Worm (Caenorhabditis elegans): ENCODE results near the gene F16G10.10.

The F16G10.10 gene

DNA sequence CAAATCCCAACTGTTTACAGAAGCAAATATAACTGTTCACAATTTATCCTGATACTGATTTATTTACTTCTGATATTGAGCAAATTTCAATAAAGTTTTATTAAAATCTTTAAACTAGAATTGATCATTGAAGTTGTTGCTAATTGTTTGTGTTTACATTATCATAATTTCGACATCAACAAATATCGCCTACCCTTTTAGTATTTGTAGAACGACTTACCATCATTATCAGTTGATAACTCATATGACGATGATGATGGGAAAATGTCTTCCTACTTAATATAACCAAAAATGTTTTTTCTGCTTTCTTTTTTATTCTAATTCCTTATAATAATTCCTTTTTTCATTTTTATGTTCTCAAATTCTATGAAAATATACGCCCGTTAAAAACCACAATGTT is 29.9 kb upstream of the F16G10.10 start:
- TF ChIP-seq klf-2 (GFP tag; conservative IDR thresholded peaks at IDR 0.05), result no peak
- no peak for TF ChIP-seq ztf-23 (GFP tag; IDR thresholded peaks at IDR 0.05)
- no peak for TF ChIP-seq med-1 (GFP tag; optimal IDR thresholded peaks at IDR 0.05; ENCODE audit: insufficient read depth)
- no peak for TF ChIP-seq cog-1 (tag; optimal IDR thresholded peaks at IDR 0.05)
- TF ChIP-seq flt-1 (GFP tag; IDR thresholded peaks at IDR 0.05), result no peak
- TF ChIP-seq ztf-29 (GFP tag; IDR thresholded peaks at IDR 0.05), result no peak
- TF ChIP-seq T22C8.4 (GFP tag; IDR thresholded peaks at IDR 0.05), result no peak
- TF ChIP-seq tab-1 (GFP tag; IDR thresholded peaks at IDR 0.05), result no peak
- TF ChIP-seq ref-1 (GFP tag; conservative IDR thresholded peaks at IDR 0.05), result no peak

DNA sequence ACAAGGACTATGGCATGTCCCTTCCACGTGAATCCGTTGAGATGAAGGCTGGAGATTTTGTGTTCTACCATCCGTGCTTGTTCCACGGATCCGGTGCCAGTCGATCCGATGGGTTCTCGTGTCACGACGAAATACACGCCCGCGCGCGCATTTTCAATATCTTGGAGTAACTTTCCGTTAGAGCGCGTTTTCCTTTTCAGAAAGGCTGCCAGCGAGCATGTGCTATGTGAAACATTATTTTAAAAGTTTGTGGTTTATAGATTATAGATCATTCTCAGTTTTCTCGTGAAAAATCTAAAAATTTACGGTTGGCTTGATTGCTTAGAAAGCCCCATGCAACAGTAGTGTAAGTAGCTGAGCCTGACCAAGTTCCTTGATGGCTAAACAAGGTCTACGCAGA is 28.1 kb upstream of the F16G10.10 start, which contains the start of gene fbxc-20:
TSS of gene fbxc-20 (plus strand) at position 301 of the 400 bp plus-strand sequence.
- TF ChIP-seq cog-1 (tag; optimal IDR thresholded peaks at IDR 0.05) (no peak), flt-1 (GFP tag; IDR thresholded peaks at IDR 0.05) (no peak), ztf-23 (GFP tag; IDR thresholded peaks at IDR 0.05) (no peak), tab-1 (GFP tag; IDR thresholded peaks at IDR 0.05) (no peak), ztf-29 (GFP tag; IDR thresholded peaks at IDR 0.05) (no peak), klf-2 (GFP tag; conservative IDR thresholded peaks at IDR 0.05) (no peak), ref-1 (GFP tag; conservative IDR thresholded peaks at IDR 0.05) (no peak), med-1 (GFP tag; optimal IDR thresholded peaks at IDR 0.05; ENCODE audit: insufficient read depth) (no peak), T22C8.4 (GFP tag; IDR thresholded peaks at IDR 0.05) (no peak)

DNA sequence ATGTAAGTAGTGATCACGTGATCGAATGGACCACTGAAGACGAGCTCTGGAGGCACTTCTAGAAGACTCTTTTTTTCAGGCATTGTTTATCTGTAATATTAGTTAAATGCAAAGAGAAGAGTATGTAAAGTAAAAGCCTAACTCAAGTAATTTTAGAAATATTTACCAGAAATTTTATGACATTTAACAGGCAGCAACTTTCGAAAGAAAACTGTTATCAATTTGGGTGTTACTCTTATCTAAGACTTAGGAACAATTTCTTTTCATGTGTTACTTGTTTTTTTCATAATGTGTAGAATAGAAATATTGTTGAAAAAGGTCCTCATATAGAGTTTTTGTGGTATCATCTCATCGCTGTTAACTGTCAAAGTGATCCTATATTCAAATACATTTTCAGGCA is 27.1 kb upstream of the F16G10.10 start, which contains the start of the genes F42G2.5 and F42G2.7:
TSS of gene F42G2.5 (minus strand) at position 101 of the 400 bp plus-strand sequence.
TSS of gene F42G2.7 (plus strand) at position 270 of the 400 bp plus-strand sequence.
- TF ChIP-seq med-1 (GFP tag; optimal IDR thresholded peaks at IDR 0.05; ENCODE audit: insufficient read depth) (no peak), tab-1 (GFP tag; IDR thresholded peaks at IDR 0.05) (no peak), klf-2 (GFP tag; conservative IDR thresholded peaks at IDR 0.05) (no peak), ztf-23 (GFP tag; IDR thresholded peaks at IDR 0.05) (no peak), ztf-29 (GFP tag; IDR thresholded peaks at IDR 0.05) (no peak), ref-1 (GFP tag; conservative IDR thresholded peaks at IDR 0.05) (no peak), T22C8.4 (GFP tag; IDR thresholded peaks at IDR 0.05) (no peak), flt-1 (GFP tag; IDR thresholded peaks at IDR 0.05) (no peak), cog-1 (tag; optimal IDR thresholded peaks at IDR 0.05) (no peak)

DNA sequence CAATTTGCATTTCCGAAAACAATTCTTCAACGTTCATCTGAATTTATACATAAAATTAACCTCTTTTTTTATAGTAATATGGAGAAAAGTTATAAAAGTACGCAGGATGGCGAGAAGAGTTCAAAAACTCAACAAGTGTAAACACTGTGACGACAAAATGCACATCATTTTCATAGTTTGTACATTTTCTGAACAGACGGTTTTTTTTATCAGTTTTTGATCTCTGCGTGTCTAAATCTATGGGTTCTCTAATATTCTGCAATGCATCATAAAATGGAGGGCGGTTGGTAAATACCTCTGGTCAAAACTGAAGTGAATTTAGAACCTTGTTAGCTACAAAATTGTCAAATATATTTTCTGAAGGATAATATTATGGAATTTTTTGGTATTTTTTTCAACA is 24.7 kb upstream of the F16G10.10 start, which contains the start of gene fbxa-4:
TSS of gene fbxa-4 (minus strand) at position 93 of the 400 bp plus-strand sequence.
- no peak for TF ChIP-seq flt-1 (GFP tag; IDR thresholded peaks at IDR 0.05)
- TF ChIP-seq ztf-29 (GFP tag; IDR thresholded peaks at IDR 0.05), result no peak
- TF ChIP-seq ztf-23 (GFP tag; IDR thresholded peaks at IDR 0.05), result no peak
- no peak for TF ChIP-seq T22C8.4 (GFP tag; IDR thresholded peaks at IDR 0.05)
- TF ChIP-seq tab-1 (GFP tag; IDR thresholded peaks at IDR 0.05), result no peak
- no peak for TF ChIP-seq med-1 (GFP tag; optimal IDR thresholded peaks at IDR 0.05; ENCODE audit: insufficient read depth)
- no peak for TF ChIP-seq ref-1 (GFP tag; conservative IDR thresholded peaks at IDR 0.05)
- TF ChIP-seq cog-1 (tag; optimal IDR thresholded peaks at IDR 0.05), result no peak
- no peak for TF ChIP-seq klf-2 (GFP tag; conservative IDR thresholded peaks at IDR 0.05)

DNA sequence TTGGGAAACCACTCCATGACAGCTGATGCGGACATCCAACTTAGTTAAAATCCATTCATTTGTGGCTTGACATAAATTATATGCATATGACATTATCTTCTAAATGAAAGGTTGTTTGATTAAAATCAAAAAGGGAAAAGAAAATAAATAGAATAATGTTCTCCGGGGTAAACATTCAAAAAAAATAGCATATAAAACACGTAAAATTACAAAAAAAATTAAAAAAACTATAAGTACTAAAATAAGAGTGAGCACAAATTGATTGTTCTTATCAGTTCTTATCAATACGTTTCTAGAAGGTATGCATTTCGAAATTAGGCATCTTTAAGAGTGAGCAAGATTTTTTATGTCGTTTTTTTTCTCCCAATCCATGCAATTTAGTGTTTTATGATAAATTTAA is 21.9 kb upstream of the F16G10.10 start, which contains the start of gene fbxa-182:
TSS of gene fbxa-182 (minus strand) at position 101 of the 400 bp plus-strand sequence.
- TF ChIP-seq T22C8.4 (GFP tag; IDR thresholded peaks at IDR 0.05) (no peak), ztf-29 (GFP tag; IDR thresholded peaks at IDR 0.05) (no peak), tab-1 (GFP tag; IDR thresholded peaks at IDR 0.05) (no peak), ref-1 (GFP tag; conservative IDR thresholded peaks at IDR 0.05) (no peak), klf-2 (GFP tag; conservative IDR thresholded peaks at IDR 0.05) (no peak), med-1 (GFP tag; optimal IDR thresholded peaks at IDR 0.05; ENCODE audit: insufficient read depth) (no peak), ztf-23 (GFP tag; IDR thresholded peaks at IDR 0.05) (no peak), flt-1 (GFP tag; IDR thresholded peaks at IDR 0.05) (no peak), cog-1 (tag; optimal IDR thresholded peaks at IDR 0.05) (no peak)

DNA sequence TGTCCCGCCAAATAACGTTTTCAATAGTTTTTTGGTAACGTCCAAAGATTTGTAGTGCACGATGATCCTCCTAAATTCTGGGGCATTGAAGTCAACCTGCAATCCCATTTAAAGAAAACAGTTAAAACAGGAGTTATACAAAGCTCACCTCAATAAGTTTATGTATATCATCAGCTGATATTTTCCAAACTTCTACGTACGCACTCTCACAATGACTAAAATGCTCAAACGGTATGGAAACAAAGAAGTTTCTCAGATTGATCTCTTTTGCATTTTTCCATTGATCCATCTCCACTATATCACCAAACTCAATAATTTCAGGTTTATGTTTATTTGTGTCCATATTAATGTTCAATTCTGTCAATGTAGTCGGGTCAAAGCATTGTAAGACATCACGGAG is 20.8 kb upstream of the F16G10.10 start:
- TF ChIP-seq med-1 (GFP tag; optimal IDR thresholded peaks at IDR 0.05; ENCODE audit: insufficient read depth), result no peak
- no peak for TF ChIP-seq ztf-23 (GFP tag; IDR thresholded peaks at IDR 0.05)
- no peak for TF ChIP-seq cog-1 (tag; optimal IDR thresholded peaks at IDR 0.05)
- no peak for TF ChIP-seq flt-1 (GFP tag; IDR thresholded peaks at IDR 0.05)
- TF ChIP-seq klf-2 (GFP tag; conservative IDR thresholded peaks at IDR 0.05), result no peak
- no peak for TF ChIP-seq ref-1 (GFP tag; conservative IDR thresholded peaks at IDR 0.05)
- TF ChIP-seq ztf-29 (GFP tag; IDR thresholded peaks at IDR 0.05), result no peak
- no peak for TF ChIP-seq tab-1 (GFP tag; IDR thresholded peaks at IDR 0.05)
- no peak for TF ChIP-seq T22C8.4 (GFP tag; IDR thresholded peaks at IDR 0.05)

DNA sequence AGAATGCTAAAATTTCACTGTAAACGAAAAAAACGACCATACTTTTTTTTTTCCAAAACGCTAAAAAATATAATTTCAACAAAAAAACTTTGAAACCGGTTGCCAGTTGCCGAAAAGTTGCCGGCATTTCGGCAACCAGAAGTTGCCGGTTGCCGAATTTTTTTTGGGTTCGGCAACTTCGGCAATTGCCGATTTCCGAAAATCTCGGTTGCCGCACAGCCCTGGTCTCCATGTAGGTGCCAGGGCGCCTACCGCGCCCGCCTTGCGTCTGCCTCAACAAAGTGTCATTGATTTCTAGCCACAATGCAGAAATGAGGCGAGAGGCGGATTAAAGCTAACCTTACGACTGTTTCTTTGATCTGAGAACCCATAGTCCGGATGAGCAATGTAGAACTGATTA is 20.3 kb upstream of the F16G10.10 start:
- TF ChIP-seq ztf-29 (GFP tag; IDR thresholded peaks at IDR 0.05), result no peak
- TF ChIP-seq ref-1 (GFP tag; conservative IDR thresholded peaks at IDR 0.05), result no peak
- TF ChIP-seq klf-2 (GFP tag; conservative IDR thresholded peaks at IDR 0.05), result no peak
- TF ChIP-seq flt-1 (GFP tag; IDR thresholded peaks at IDR 0.05), result no peak
- TF ChIP-seq tab-1 (GFP tag; IDR thresholded peaks at IDR 0.05), result no peak
- TF ChIP-seq cog-1 (tag; optimal IDR thresholded peaks at IDR 0.05), result no peak
- no peak for TF ChIP-seq med-1 (GFP tag; optimal IDR thresholded peaks at IDR 0.05; ENCODE audit: insufficient read depth)
- no peak for TF ChIP-seq ztf-23 (GFP tag; IDR thresholded peaks at IDR 0.05)

DNA sequence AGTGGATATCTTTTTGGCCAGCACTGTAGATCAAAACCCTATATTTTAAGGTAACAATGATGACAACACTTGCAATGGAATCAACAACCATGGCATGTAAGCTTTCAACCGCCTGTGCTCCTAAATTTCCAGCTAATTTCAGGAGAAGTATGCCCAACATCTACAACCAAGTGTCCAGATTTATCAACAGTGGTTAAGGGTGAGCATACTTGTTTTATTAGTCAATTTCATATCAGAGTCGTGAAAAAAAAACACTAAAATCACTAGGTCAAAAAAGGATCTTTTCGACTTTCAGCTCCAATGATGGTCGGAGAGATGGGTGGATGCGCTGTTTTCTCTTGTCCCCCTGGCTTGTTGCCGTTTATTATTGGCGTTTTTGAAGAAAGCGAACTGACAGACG is 13.2 kb upstream of the F16G10.10 start, which contains the start of gene F16G10.1:
TSS of gene F16G10.1 (plus strand) at position 301 of the 400 bp plus-strand sequence.
- TF ChIP-seq ztf-29 (GFP tag; IDR thresholded peaks at IDR 0.05) (no peak), med-1 (GFP tag; optimal IDR thresholded peaks at IDR 0.05; ENCODE audit: insufficient read depth) (no peak), tab-1 (GFP tag; IDR thresholded peaks at IDR 0.05) (no peak), klf-2 (GFP tag; conservative IDR thresholded peaks at IDR 0.05) (no peak), T22C8.4 (GFP tag; IDR thresholded peaks at IDR 0.05) (no peak), cog-1 (tag; optimal IDR thresholded peaks at IDR 0.05) (no peak), ref-1 (GFP tag; conservative IDR thresholded peaks at IDR 0.05) (no peak), ztf-23 (GFP tag; IDR thresholded peaks at IDR 0.05) (no peak), flt-1 (GFP tag; IDR thresholded peaks at IDR 0.05) (no peak)

DNA sequence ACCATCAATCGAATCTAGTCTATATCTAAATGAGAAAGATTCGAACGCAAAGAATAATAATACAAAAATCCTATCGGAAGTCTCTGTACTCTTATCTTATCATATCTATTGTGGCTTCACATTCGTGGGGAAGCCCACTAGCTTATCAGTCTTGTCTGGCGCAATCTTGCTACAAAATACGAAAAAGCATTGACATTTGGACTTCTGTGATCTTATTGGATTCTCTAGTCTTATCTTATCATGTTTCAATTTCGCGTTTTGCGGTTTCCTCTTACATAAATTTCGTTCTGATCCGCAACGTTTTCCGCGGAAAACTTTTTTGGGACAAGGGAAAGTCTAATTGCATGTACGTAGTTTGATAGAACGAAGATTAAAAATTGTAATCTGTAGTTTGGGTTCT is 9.0 kb upstream of the F16G10.10 start:
- TF ChIP-seq med-1 (GFP tag; optimal IDR thresholded peaks at IDR 0.05; ENCODE audit: insufficient read depth) (no peak), ztf-23 (GFP tag; IDR thresholded peaks at IDR 0.05) (no peak), flt-1 (GFP tag; IDR thresholded peaks at IDR 0.05) (no peak), tab-1 (GFP tag; IDR thresholded peaks at IDR 0.05) (no peak), klf-2 (GFP tag; conservative IDR thresholded peaks at IDR 0.05) (no peak), T22C8.4 (GFP tag; IDR thresholded peaks at IDR 0.05) (no peak), ztf-29 (GFP tag; IDR thresholded peaks at IDR 0.05) (no peak), ref-1 (GFP tag; conservative IDR thresholded peaks at IDR 0.05) (no peak), cog-1 (tag; optimal IDR thresholded peaks at IDR 0.05) (no peak)

All from whole organism, midembryonic.